Fruit fly (Drosophila melanogaster) whole organism, prepupa: ENCODE data around the gene salr.

Experiments
- Blimp-1 ChIP-seq: fragments of 200-800 bp; sonication (Bioruptor generic); optimal IDR thresholded peaks from 3 replicates; lab custom pipeline; 2017; ENCODE audit warnings: missing biosample characterization, missing genetic modification characterization, mild to moderate bottlenecking, moderate library complexity, missing genetic modification reagents
- CG10631 ChIP-seq: fragments of 200-800 bp; sonication (Bioruptor generic); optimal IDR thresholded peaks from 2 replicates; lab custom pipeline; 2016; ENCODE audit warnings: missing biosample characterization, missing genetic modification characterization
- CG10669 ChIP-seq: fragments of 200-800 bp; sonication (Bioruptor generic); optimal IDR thresholded peaks from 3 replicates; lab custom pipeline; 2018; ENCODE audit warnings: missing biosample characterization, mild to moderate bottlenecking, missing genetic modification characterization, moderate library complexity
- CG11294 ChIP-seq: fragments of 200-800 bp; sonication (Bioruptor generic); IDR thresholded peaks from 2 replicates; pipeline ENCODE4 v1.3.6; 2022; ENCODE audit warnings: missing biosample characterization, missing genetic modification characterization
- CG11762 ChIP-seq: fragments of 200-800 bp; sonication (Bioruptor generic); optimal IDR thresholded peaks from 3 replicates; lab custom pipeline; 2016; ENCODE audit warnings: missing biosample characterization, missing genetic modification characterization; ENCODE audit not compliant: insufficient read depth
- CG11902 ChIP-seq: fragments of 200-800 bp; sonication (Bioruptor generic); optimal IDR thresholded peaks from 3 replicates; lab custom pipeline; 2016; ENCODE audit warnings: missing biosample characterization, missing genetic modification characterization
- CG15336 ChIP-seq: fragments of 200-800 bp; sonication (Bioruptor generic); IDR thresholded peaks from 2 replicates; pipeline ENCODE4 v1.3.6; 2022; ENCODE audit warnings: missing biosample characterization, missing genetic modification characterization
- CG1621 ChIP-seq: fragments of 200-800 bp; sonication (Bioruptor generic); optimal IDR thresholded peaks from 3 replicates; lab custom pipeline; 2018; ENCODE audit warnings: missing biosample characterization, mild to moderate bottlenecking, missing genetic modification characterization
- CG3032 ChIP-seq: fragments of 200-800 bp; optimal IDR thresholded peaks from 2 replicates; lab custom pipeline; 2019; ENCODE audit warnings: missing biosample characterization, mild to moderate bottlenecking, missing genetic modification characterization, moderate library complexity
- CG31627 ChIP-seq: fragments of 200-800 bp; sonication (Bioruptor generic); optimal IDR thresholded peaks from 3 replicates; lab custom pipeline; 2016; ENCODE audit warnings: missing biosample characterization, missing genetic modification characterization
- CG32006 ChIP-seq: fragments of 200-800 bp; sonication (Bioruptor generic); optimal IDR thresholded peaks from 3 replicates; lab custom pipeline; 2017; ENCODE audit warnings: missing biosample characterization, mild to moderate bottlenecking, missing genetic modification characterization
- CG3919 ChIP-seq: fragments of 200-800 bp; sonication (Bioruptor generic); optimal IDR thresholded peaks from 3 replicates; lab custom pipeline; 2016; ENCODE audit warnings: missing biosample characterization, missing genetic modification characterization
- CG6163 ChIP-seq: fragments of 200-800 bp; sonication (Bioruptor generic); IDR thresholded peaks from 3 replicates; pipeline ENCODE4 v1.3.6; 2022; ENCODE audit warnings: missing biosample characterization, missing genetic modification characterization
- CG6276 ChIP-seq: fragments of 200-800 bp; sonication (Bioruptor generic); optimal IDR thresholded peaks from 2 replicates; lab custom pipeline; 2017; ENCODE audit warnings: missing biosample characterization, mild to moderate bottlenecking, missing genetic modification characterization
- CG6792 ChIP-seq: fragments of 200-800 bp; sonication (Bioruptor generic); optimal IDR thresholded peaks from 3 replicates; lab custom pipeline; 2016; ENCODE audit warnings: missing biosample characterization, missing genetic modification characterization
- CG6808 ChIP-seq: fragments of 200-800 bp; sonication (Bioruptor generic); optimal IDR thresholded peaks from 3 replicates; lab custom pipeline; 2017; ENCODE audit warnings: missing biosample characterization, missing genetic modification characterization, mild to moderate bottlenecking, moderate library complexity, missing genetic modification reagents
- CG6854 ChIP-seq: fragments of 200-800 bp; sonication (Bioruptor generic); optimal IDR thresholded peaks from 2 replicates; lab custom pipeline; 2017; ENCODE audit warnings: missing biosample characterization, mild to moderate bottlenecking, missing genetic modification characterization
- CG8119 ChIP-seq: fragments of 200-800 bp; sonication (Bioruptor generic); IDR thresholded peaks from 3 replicates; pipeline ENCODE4 v1.3.6; 2022; ENCODE audit warnings: missing biosample characterization, missing genetic modification characterization
- CG8319 ChIP-seq: fragments of 200-800 bp; sonication (Bioruptor generic); optimal IDR thresholded peaks from 3 replicates; lab custom pipeline; 2016; ENCODE audit warnings: missing biosample characterization, missing genetic modification characterization
- CG8632 ChIP-seq: fragments of 200-800 bp; sonication (Bioruptor generic); optimal IDR thresholded peaks from 3 replicates; lab custom pipeline; 2016; ENCODE audit warnings: missing biosample characterization, missing genetic modification characterization
- CG9139 ChIP-seq: fragments of 200-800 bp; sonication (Bioruptor generic); optimal IDR thresholded peaks from 3 replicates; lab custom pipeline; 2017; ENCODE audit warnings: missing biosample characterization, mild to moderate bottlenecking, missing genetic modification characterization
- Eip75B ChIP-seq: fragments of 200-800 bp; sonication (Bioruptor generic); optimal IDR thresholded peaks from 3 replicates; lab custom pipeline; 2016; ENCODE audit warnings: missing biosample characterization, missing genetic modification characterization
- Eip93F ChIP-seq: fragments of 200-800 bp; sonication (Bioruptor generic); optimal IDR thresholded peaks from 2 replicates; lab custom pipeline; 2016; ENCODE audit warnings: missing biosample characterization, mild to moderate bottlenecking, missing genetic modification characterization
- Ets21C ChIP-seq: fragments of 200-800 bp; sonication (Bioruptor generic); optimal IDR thresholded peaks from 3 replicates; lab custom pipeline; 2016; ENCODE audit warnings: missing biosample characterization, missing genetic modification characterization
- Ets96B ChIP-seq: fragments of 200-800 bp; optimal IDR thresholded peaks from 2 replicates; lab custom pipeline; 2019; ENCODE audit warnings: missing biosample characterization, mild to moderate bottlenecking, missing genetic modification characterization, moderate library complexity
- Hr39 ChIP-seq: fragments of 200-800 bp; sonication (Bioruptor generic); optimal IDR thresholded peaks from 2 replicates; lab custom pipeline; 2016; ENCODE audit warnings: missing biosample characterization, missing genetic modification characterization
- Hr4 ChIP-seq: fragments of 200-800 bp; sonication (Bioruptor generic); optimal IDR thresholded peaks from 3 replicates; lab custom pipeline; 2016; ENCODE audit warnings: missing biosample characterization, missing genetic modification characterization
- Lpt ChIP-seq: fragments of 200-800 bp; sonication (Bioruptor generic); optimal IDR thresholded peaks from 3 replicates; lab custom pipeline; 2016; ENCODE audit warnings: missing biosample characterization, missing genetic modification characterization
- Met ChIP-seq: fragments of 200-800 bp; sonication (Bioruptor generic); optimal IDR thresholded peaks from 3 replicates; lab custom pipeline; 2016; ENCODE audit warnings: missing biosample characterization, missing genetic modification characterization
- OdsH ChIP-seq: fragments of 200-800 bp; sonication (Bioruptor generic); optimal IDR thresholded peaks from 3 replicates; lab custom pipeline; 2016; ENCODE audit warnings: missing biosample characterization, missing genetic modification characterization
- Sox14 ChIP-seq: fragments of 200-800 bp; sonication (Bioruptor generic); optimal IDR thresholded peaks from 3 replicates; lab custom pipeline; 2016; ENCODE audit warnings: missing biosample characterization, missing genetic modification characterization
- Sox15 ChIP-seq: fragments of 200-800 bp; sonication (Bioruptor generic); optimal IDR thresholded peaks from 3 replicates; lab custom pipeline; 2016; ENCODE audit warnings: missing biosample characterization, missing genetic modification characterization
- achi ChIP-seq: fragments of 200-800 bp; sonication (Bioruptor generic); optimal IDR thresholded peaks from 3 replicates; lab custom pipeline; 2016; ENCODE audit warnings: missing biosample characterization, missing genetic modification characterization
- acj6 ChIP-seq: fragments of 200-800 bp; sonication (Bioruptor generic); optimal IDR thresholded peaks from 3 replicates; lab custom pipeline; 2016; ENCODE audit warnings: missing biosample characterization, missing genetic modification characterization
- cyc ChIP-seq: fragments of 200-800 bp; sonication (Bioruptor generic); optimal IDR thresholded peaks from 3 replicates; lab custom pipeline; 2016; ENCODE audit warnings: missing biosample characterization, missing genetic modification characterization
- dac ChIP-seq: fragments of 200-800 bp; sonication (Bioruptor generic); optimal IDR thresholded peaks from 2 replicates; lab custom pipeline; 2017; ENCODE audit warnings: missing biosample characterization, mild to moderate bottlenecking, missing genetic modification characterization
- dsx ChIP-seq: fragments of 200-800 bp; optimal IDR thresholded peaks from 3 replicates; lab custom pipeline; 2019; ENCODE audit warnings: missing biosample characterization, mild to moderate bottlenecking, missing genetic modification characterization, moderate library complexity; ENCODE audit not compliant: poor library complexity, severe bottlenecking
- eg ChIP-seq: fragments of 200-800 bp; sonication (Bioruptor generic); IDR thresholded peaks from 3 replicates; pipeline ENCODE4 v1.3.6; 2022; ENCODE audit warnings: missing biosample characterization, missing genetic modification characterization
- esn ChIP-seq: fragments of 200-800 bp; sonication (Bioruptor generic); optimal IDR thresholded peaks from 2 replicates; lab custom pipeline; 2016; ENCODE audit warnings: missing biosample characterization, mild to moderate bottlenecking, missing genetic modification characterization, moderate library complexity
- fd59A ChIP-seq: fragments of 200-800 bp; sonication (Bioruptor generic); optimal IDR thresholded peaks from 2 replicates; lab custom pipeline; 2017; ENCODE audit warnings: missing biosample characterization, mild to moderate bottlenecking, missing genetic modification characterization, missing genetic modification reagents
- fd85E ChIP-seq: fragments of 200-800 bp; sonication (Bioruptor generic); optimal IDR thresholded peaks from 3 replicates; lab custom pipeline; 2016; ENCODE audit warnings: missing biosample characterization, missing genetic modification characterization
- fkh ChIP-seq: fragments of 200-800 bp; sonication (Bioruptor generic); optimal IDR thresholded peaks from 3 replicates; lab custom pipeline; 2017; ENCODE audit warnings: missing biosample characterization, mild to moderate bottlenecking, missing genetic modification characterization, moderate library complexity
- lz ChIP-seq: fragments of 200-800 bp; sonication (Bioruptor generic); optimal IDR thresholded peaks from 3 replicates; lab custom pipeline; 2016; ENCODE audit warnings: missing biosample characterization, missing genetic modification characterization
- net ChIP-seq: fragments of 200-800 bp; sonication (Bioruptor generic); optimal IDR thresholded peaks from 3 replicates; lab custom pipeline; 2016; ENCODE audit warnings: missing biosample characterization, missing genetic modification characterization
- pdm3 ChIP-seq: fragments of 200-800 bp; sonication (Bioruptor generic); optimal IDR thresholded peaks from 3 replicates; lab custom pipeline; 2016; ENCODE audit warnings: missing biosample characterization, missing genetic modification characterization
- spab ChIP-seq: fragments of 200-800 bp; sonication (Bioruptor generic); optimal IDR thresholded peaks from 2 replicates; lab custom pipeline; 2017; ENCODE audit warnings: missing biosample characterization, mild to moderate bottlenecking, missing genetic modification characterization, missing genetic modification reagents
- ss ChIP-seq, 2 experiments: fragments of 200-800 bp; sonication (Bioruptor generic); optimal IDR thresholded peaks; 2 replicates in 1 of 2; 3 replicates in 1 of 2; lab custom pipeline; 2017 to 2018; ENCODE audit warnings: mild to moderate bottlenecking in 2 of 2, missing biosample characterization in 2 of 2, missing genetic modification characterization in 2 of 2, moderate library complexity in 1 of 2
- topi ChIP-seq: fragments of 200-800 bp; sonication (Bioruptor generic); optimal IDR thresholded peaks from 3 replicates; lab custom pipeline; 2016; ENCODE audit warnings: missing biosample characterization, missing genetic modification characterization

The salr gene

dm6 chr2L:11328357-11328756, 30.3 kb upstream of the salr start (continued):
- TF ChIP-seq esn (GFP tag; lab: Kevin White, UChicago) (peak; percentile 65), topi (GFP tag; lab: Kevin White, UChicago) (peak; percentile 61), ss (GFP tag; optimal IDR thresholded peaks at IDR 0.05; lab: Kevin White, UChicago) (no peak), CG8319 (GFP tag; lab: Kevin White, UChicago) (no peak), Eip75B (GFP tag; lab: Kevin White, UChicago) (peak; percentile 29), CG31627 (GFP tag; lab: Kevin White, UChicago) (peak; percentile 66), CG6276 (GFP tag; lab: Kevin White, UChicago) (no peak), Met (GFP tag; lab: Kevin White, UChicago) (peak; percentile 70), CG6163 (GFP tag; lab: Robert Waterston, UW) (peak; percentile 66; the same call in 2 of the 3 replicates), CG15336 (GFP tag; lab: Robert Waterston, UW) (peak; percentile 46; the same call in 1 of the 2 replicates), CG1621 (tag; lab: Kevin White, UChicago) (peak; percentile 12), Hr4 (GFP tag; lab: Kevin White, UChicago) (peak; percentile 37), cyc (peak; percentile 64), spab (GFP tag; lab: Kevin White, UChicago) (no peak)

DNA sequence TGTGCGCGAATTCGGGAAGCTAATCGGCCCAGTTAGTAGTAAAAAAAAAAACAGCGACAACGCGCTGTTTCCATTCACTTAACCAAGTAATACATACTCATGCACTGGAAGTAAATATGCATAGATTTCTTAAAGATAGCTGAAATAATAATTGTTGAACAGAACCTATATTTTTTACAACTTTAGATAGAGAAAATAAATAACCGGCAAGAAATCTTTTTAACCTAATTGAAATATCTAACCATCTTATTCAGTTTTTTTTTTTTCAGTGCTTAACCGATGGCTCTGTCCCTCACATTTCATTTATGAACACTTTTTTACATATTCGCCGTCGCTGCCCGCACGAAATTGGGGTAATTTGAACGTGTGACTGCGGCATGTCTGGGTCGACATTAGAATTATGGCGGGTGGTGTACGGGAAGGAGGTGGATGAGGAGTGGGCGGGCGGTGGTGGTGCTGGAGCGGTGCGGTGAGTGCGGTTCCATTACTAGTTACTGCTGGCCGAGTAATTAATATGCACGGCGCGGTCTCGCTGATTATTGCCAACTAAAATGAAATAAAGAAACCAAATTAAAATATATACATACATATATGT, 26.9 kb upstream of the salr start:
- no peak for TF ChIP-seq CG6792 (GFP tag; lab: Kevin White, UChicago)
- no peak for TF ChIP-seq net (GFP tag; lab: Kevin White, UChicago)
- no peak for TF ChIP-seq fd59A
- TF ChIP-seq OdsH (GFP tag; lab: Kevin White, UChicago) = peak; percentile 5
- peak; percentile 16 for TF ChIP-seq acj6 (GFP tag; lab: Kevin White, UChicago)
- no peak for TF ChIP-seq Ets96B (tag; lab: Kevin White, UChicago)
- TF ChIP-seq Ets21C (GFP tag; lab: Kevin White, UChicago) = no peak
- no peak for TF ChIP-seq Hr4 (GFP tag; lab: Kevin White, UChicago)
- peak; percentile 19 for TF ChIP-seq CG32006
- TF ChIP-seq Sox14 (GFP tag; lab: Kevin White, UChicago) = no peak
- TF ChIP-seq CG11762 (GFP tag; lab: Kevin White, UChicago) = no peak
- TF ChIP-seq dsx (GFP tag; lab: Kevin White, UChicago) = no peak
- peak; percentile 12 for TF ChIP-seq CG3919 (GFP tag; lab: Kevin White, UChicago)
- TF ChIP-seq dac (GFP tag; lab: Kevin White, UChicago) = no peak
- peak; percentile 34; the same call in 1 of the 3 replicates for TF ChIP-seq CG6163 (GFP tag; lab: Robert Waterston, UW)
- TF ChIP-seq CG11294 = no peak
- TF ChIP-seq Blimp-1 (GFP tag; lab: Kevin White, UChicago) = no peak
- TF ChIP-seq CG15336 (GFP tag; lab: Robert Waterston, UW) = no peak
- TF ChIP-seq lz = no peak
- no peak for TF ChIP-seq CG10669 (GFP tag; lab: Kevin White, UChicago)
- TF ChIP-seq CG10631 (GFP tag; lab: Kevin White, UChicago) = no peak
- peak; percentile 7 for TF ChIP-seq CG8632 (GFP tag; lab: Kevin White, UChicago)
- TF ChIP-seq CG3032 (tag; lab: Kevin White, UChicago) = no peak
- no peak for TF ChIP-seq Lpt
- TF ChIP-seq topi (GFP tag; lab: Kevin White, UChicago) = no peak
- TF ChIP-seq CG6808 (GFP tag; lab: Kevin White, UChicago) = no peak
- TF ChIP-seq CG6854 (GFP tag; lab: Kevin White, UChicago) = no peak
- TF ChIP-seq spab (GFP tag; lab: Kevin White, UChicago) = no peak
- peak; percentile 46; the same call in 1 of the 3 replicates for TF ChIP-seq eg (GFP tag; lab: Robert Waterston, UW)
- no peak for TF ChIP-seq fkh (GFP tag; lab: Kevin White, UChicago)
- TF ChIP-seq fd85E (GFP tag; lab: Kevin White, UChicago) = no peak
- TF ChIP-seq Sox15 (GFP tag; lab: Kevin White, UChicago) = no peak
- no peak for TF ChIP-seq ss (GFP tag; optimal IDR thresholded peaks at IDR 0.05; lab: Kevin White, UChicago)
- no peak for TF ChIP-seq CG9139
- peak; percentile 28; the same call in 1 of the 3 replicates for TF ChIP-seq CG8119 (GFP tag; lab: Robert Waterston, UW)
- no peak for TF ChIP-seq Eip93F (GFP tag; lab: Kevin White, UChicago)
- no peak for TF ChIP-seq esn (GFP tag; lab: Kevin White, UChicago)
- TF ChIP-seq cyc = no peak
- TF ChIP-seq achi (GFP tag; lab: Kevin White, UChicago) = peak; percentile 7
- peak; percentile 11 for TF ChIP-seq pdm3
- TF ChIP-seq CG11902 (GFP tag; lab: Kevin White, UChicago) = no peak
- no peak for TF ChIP-seq Hr39
